Worm (Caenorhabditis elegans) whole organism, L2 larva: ENCODE results near the gene josd-1.

Experiments
- C34F6.9 ChIP-seq: fragments of 150-350 bp; optimal IDR thresholded peaks from 2 replicates; lab custom pipeline; 2014; ENCODE audit warnings: missing biosample characterization, missing genetic modification characterization
- F13H6.1 ChIP-seq: sonication (generic microtip); optimal IDR thresholded peaks from 2 replicates; lab custom pipeline; 2016; ENCODE audit warnings: missing genetic modification characterization, missing compliant biosample characterization
- R02D3.7 ChIP-seq: fragments of 150-350 bp; optimal IDR thresholded peaks from 2 replicates; lab custom pipeline; 2014; ENCODE audit warnings: missing biosample characterization, missing genetic modification characterization
- Y55F3AM.14 ChIP-seq: fragments of 200-800 bp; sonication (Bioruptor generic); optimal IDR thresholded peaks from 2 replicates; lab custom pipeline; 2018; ENCODE audit warnings: mild to moderate bottlenecking, missing genetic modification characterization, missing compliant biosample characterization
- ZK546.5 ChIP-seq: sonication (generic microtip); optimal IDR thresholded peaks from 2 replicates; lab custom pipeline; 2017; ENCODE audit warnings: missing biosample characterization, missing genetic modification characterization
- alr-1 ChIP-seq: fragments of 150-350 bp; optimal IDR thresholded peaks from 2 replicates; lab custom pipeline; 2014; ENCODE audit warnings: missing biosample characterization, missing genetic modification characterization
- aly-2 ChIP-seq: fragments of 150-350 bp; optimal IDR thresholded peaks from 2 replicates; lab custom pipeline; 2014; ENCODE audit warnings: missing biosample characterization, missing genetic modification characterization
- ama-1 ChIP-seq: fragments of 150-350 bp; optimal IDR thresholded peaks from 2 replicates; lab custom pipeline; 2018; ENCODE audit warnings: inconsistent platforms
- blmp-1 ChIP-seq: sonication (generic microtip); optimal IDR thresholded peaks from 2 replicates; lab custom pipeline; 2017; ENCODE audit warnings: missing genetic modification characterization, mild to moderate bottlenecking, missing compliant biosample characterization, antibody characterized with exemption, moderate library complexity; ENCODE audit not compliant: insufficient read depth
- ceh-16 ChIP-seq: fragments of 150-350 bp; optimal IDR thresholded peaks from 2 replicates; lab custom pipeline; 2014; ENCODE audit warnings: missing biosample characterization, missing genetic modification characterization
- ceh-82 ChIP-seq: fragments of 150-350 bp; optimal IDR thresholded peaks from 2 replicates; lab custom pipeline; 2014; ENCODE audit warnings: missing biosample characterization, missing genetic modification characterization
- crh-2 ChIP-seq: sonication (generic microtip); optimal IDR thresholded peaks from 2 replicates; lab custom pipeline; 2017; ENCODE audit warnings: missing biosample characterization, missing genetic modification characterization
- dmd-4 ChIP-seq: sonication (generic microtip); optimal IDR thresholded peaks from 2 replicates; lab custom pipeline; 2017; ENCODE audit warnings: missing biosample characterization, missing genetic modification characterization
- egl-27 ChIP-seq: sonication (generic microtip); optimal IDR thresholded peaks from 3 replicates; lab custom pipeline; 2017; ENCODE audit warnings: missing biosample characterization, missing genetic modification reagents, missing genetic modification characterization
- elt-1 ChIP-seq: fragments of 150-350 bp; optimal IDR thresholded peaks from 2 replicates; lab custom pipeline; 2014; ENCODE audit warnings: missing biosample characterization, missing genetic modification characterization
- elt-3 ChIP-seq: sonication (generic microtip); optimal IDR thresholded peaks from 2 replicates; lab custom pipeline; 2017; ENCODE audit warnings: missing biosample characterization, missing genetic modification characterization
- fos-1 ChIP-seq: fragments of 150-350 bp; optimal IDR thresholded peaks from 2 replicates; lab custom pipeline; 2014; ENCODE audit warnings: missing biosample characterization, missing genetic modification characterization
- gmeb-1 ChIP-seq: fragments of 150-350 bp; optimal IDR thresholded peaks from 2 replicates; lab custom pipeline; 2014; ENCODE audit warnings: missing biosample characterization, missing genetic modification characterization
- lin-11 ChIP-seq: fragments of 150-350 bp; sonication (generic microtip); optimal IDR thresholded peaks from 2 replicates; lab custom pipeline; 2014; ENCODE audit warnings: missing biosample characterization, missing genetic modification characterization, inconsistent platforms, mixed read lengths
- lin-13 ChIP-seq: fragments of 150-350 bp; optimal IDR thresholded peaks from 2 replicates; lab custom pipeline; 2014; ENCODE audit warnings: missing biosample characterization, missing genetic modification reagents, missing genetic modification characterization
- lin-39 ChIP-seq: fragments of 150-350 bp; optimal IDR thresholded peaks from 2 replicates; lab custom pipeline; 2014; ENCODE audit warnings: missing biosample characterization, missing genetic modification reagents, missing genetic modification characterization
- lsy-2 ChIP-seq, 2 experiments: fragments of 150-350 bp in 1 of 2; sonication (generic microtip) in 1 of 2; optimal IDR thresholded peaks; 2 replicates each; lab custom pipeline; 2014 to 2017; ENCODE audit warnings: missing biosample characterization in 2 of 2, missing genetic modification characterization in 2 of 2
- mab-5 ChIP-seq: fragments of 150-350 bp; optimal IDR thresholded peaks from 2 replicates; lab custom pipeline; 2014; ENCODE audit warnings: missing biosample characterization, missing genetic modification characterization
- mbf-1 ChIP-seq: sonication (generic microtip); optimal IDR thresholded peaks from 2 replicates; lab custom pipeline; 2017; ENCODE audit warnings: missing biosample characterization, missing genetic modification characterization
- mdl-1 ChIP-seq, 2 experiments: fragments of 150-350 bp in 1 of 2; sonication (generic microtip) in 1 of 2; optimal IDR thresholded peaks; 2 replicates each; lab custom pipeline; 2017; ENCODE audit warnings: missing biosample characterization in 2 of 2, missing genetic modification characterization in 2 of 2
- nhr-10 ChIP-seq: sonication (generic microtip); optimal IDR thresholded peaks from 2 replicates; lab custom pipeline; 2017; ENCODE audit warnings: missing biosample characterization, missing genetic modification characterization
- nhr-11 ChIP-seq: fragments of 150-350 bp; optimal IDR thresholded peaks from 2 replicates; lab custom pipeline; 2014; ENCODE audit warnings: missing biosample characterization, missing genetic modification characterization
- nhr-12 ChIP-seq: fragments of 150-350 bp; optimal IDR thresholded peaks from 2 replicates; lab custom pipeline; 2014; ENCODE audit warnings: missing biosample characterization, missing genetic modification characterization
- nhr-129 ChIP-seq: fragments of 150-350 bp; optimal IDR thresholded peaks from 2 replicates; lab custom pipeline; 2014; ENCODE audit warnings: missing biosample characterization, missing genetic modification characterization
- nhr-21 ChIP-seq: fragments of 150-350 bp; optimal IDR thresholded peaks from 2 replicates; lab custom pipeline; 2014; ENCODE audit warnings: missing biosample characterization, missing genetic modification characterization
- nhr-23 ChIP-seq: fragments of 150-350 bp; optimal IDR thresholded peaks from 2 replicates; lab custom pipeline; 2014; ENCODE audit warnings: missing biosample characterization, missing genetic modification reagents, missing genetic modification characterization
- nhr-237 ChIP-seq: fragments of 150-350 bp; optimal IDR thresholded peaks from 2 replicates; lab custom pipeline; 2014; ENCODE audit warnings: missing biosample characterization, missing genetic modification characterization
- nhr-25 ChIP-seq: fragments of 150-350 bp; sonication (generic microtip); optimal IDR thresholded peaks from 3 replicates; lab custom pipeline; 2014; ENCODE audit warnings: missing biosample characterization, missing genetic modification characterization
- nhr-6 ChIP-seq: fragments of 150-350 bp; optimal IDR thresholded peaks from 2 replicates; lab custom pipeline; 2014; ENCODE audit warnings: missing biosample characterization, missing genetic modification characterization
- nhr-77 ChIP-seq: fragments of 150-350 bp; optimal IDR thresholded peaks from 2 replicates; lab custom pipeline; 2014; ENCODE audit warnings: missing biosample characterization, missing genetic modification characterization
- peb-1 ChIP-seq: fragments of 150-350 bp; optimal IDR thresholded peaks from 2 replicates; lab custom pipeline; 2014; ENCODE audit warnings: missing biosample characterization, missing genetic modification characterization
- sem-4 ChIP-seq: fragments of 150-350 bp; optimal IDR thresholded peaks from 2 replicates; lab custom pipeline; 2014; ENCODE audit warnings: missing biosample characterization, missing genetic modification reagents, missing genetic modification characterization
- skn-1 ChIP-seq: sonication (generic microtip); optimal IDR thresholded peaks from 2 replicates; lab custom pipeline; 2017; ENCODE audit warnings: missing biosample characterization, missing genetic modification characterization
- sma-3 ChIP-seq: sonication (generic microtip); optimal IDR thresholded peaks from 2 replicates; lab custom pipeline; 2016; ENCODE audit warnings: missing genetic modification reagents, missing genetic modification characterization, missing compliant biosample characterization
- sma-9 ChIP-seq, 2 experiments: fragments of 150-350 bp in 1 of 2; sonication (generic microtip) in 1 of 2; optimal IDR thresholded peaks; 2 replicates each; lab custom pipeline; 2014 to 2016; ENCODE audit warnings: missing genetic modification characterization in 2 of 2, mild to moderate bottlenecking in 1 of 2, missing biosample characterization in 1 of 2, missing compliant biosample characterization in 1 of 2, missing genetic modification reagents in 1 of 2, moderate library complexity in 1 of 2
- snpc-4 ChIP-seq: fragments of 150-350 bp; optimal IDR thresholded peaks from 2 replicates; lab custom pipeline; 2014; ENCODE audit warnings: missing biosample characterization, missing genetic modification characterization
- unc-39 ChIP-seq: fragments of 150-350 bp; optimal IDR thresholded peaks from 2 replicates; lab custom pipeline; 2014; ENCODE audit warnings: missing biosample characterization, missing genetic modification characterization
- unc-55 ChIP-seq: fragments of 150-350 bp; sonication (generic microtip); optimal IDR thresholded peaks from 3 replicates; lab custom pipeline; 2014; ENCODE audit warnings: missing biosample characterization, missing genetic modification reagents, missing genetic modification characterization
- unc-62 ChIP-seq: fragments of 150-350 bp; optimal IDR thresholded peaks from 2 replicates; lab custom pipeline; 2014; ENCODE audit warnings: missing biosample characterization, missing genetic modification reagents, missing genetic modification characterization
- zag-1 ChIP-seq: fragments of 150-350 bp; optimal IDR thresholded peaks from 2 replicates; lab custom pipeline; 2014; ENCODE audit warnings: missing biosample characterization, missing genetic modification characterization
- ztf-1 ChIP-seq: fragments of 200-800 bp; sonication (Bioruptor generic); conservative IDR thresholded peaks from 2 replicates; pipeline ENCODE4 v1.3.6; 2022; ENCODE audit warnings: missing genetic modification characterization, missing compliant biosample characterization
- ztf-11 ChIP-seq: sonication (generic microtip); optimal IDR thresholded peaks from 2 replicates; lab custom pipeline; 2017; ENCODE audit warnings: missing biosample characterization, missing genetic modification characterization
- ztf-4 ChIP-seq: fragments of 150-350 bp; optimal IDR thresholded peaks from 2 replicates; lab custom pipeline; 2014; ENCODE audit warnings: missing biosample characterization, missing genetic modification characterization

Gene josd-1

DNA sequence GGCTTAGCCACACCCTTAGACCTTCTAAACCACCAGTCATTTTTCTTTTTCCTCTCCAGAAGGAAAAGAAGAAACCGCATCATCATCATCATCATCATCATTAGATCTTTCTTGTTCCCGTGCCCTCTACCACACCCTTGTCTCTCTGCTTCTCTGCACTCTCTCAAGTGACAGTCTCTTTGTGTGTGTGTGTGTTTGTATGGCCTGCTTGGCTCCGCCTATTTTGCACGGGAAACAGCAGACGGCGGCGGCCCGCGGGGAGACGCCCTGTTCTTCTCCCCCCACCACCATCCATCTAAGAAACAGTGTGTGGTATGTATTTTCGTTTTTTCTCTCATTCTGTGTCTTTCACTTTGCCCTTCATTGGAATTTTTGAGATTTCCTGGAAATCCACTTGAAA is 35.4 kb downstream of the josd-1 start:
- TF ChIP-seq unc-62 (GFP tag; lab: Kevin White, UChicago) (no peak), mdl-1 (tag; optimal IDR thresholded peaks at IDR 0.05; lab: Kevin White, UChicago) (peak; percentile 52 to 71), ztf-1 (GFP tag; lab: Robert Waterston, UW) (no peak), nhr-6 (tag; lab: Kevin White, UChicago) (no peak), ZK546.5 (tag; lab: Kevin White, UChicago) (no peak), elt-3 (tag; lab: Kevin White, UChicago) (no peak), ceh-16 (tag; lab: Kevin White, UChicago) (peak; percentile 33), ztf-11 (tag; lab: Kevin White, UChicago) (no peak), sma-3 (GFP tag; lab: Kevin White, UChicago) (peak; percentile 92), nhr-12 (tag; lab: Kevin White, UChicago) (no peak), skn-1 (no peak), sem-4 (peak; percentile 39), lsy-2 (tag; optimal IDR thresholded peaks at IDR 0.05; lab: Kevin White, UChicago) (peak in 1 of 2 experiments; percentile 60), zag-1 (tag; lab: Kevin White, UChicago) (no peak), mab-5 (tag; lab: Kevin White, UChicago) (peak; percentile 15), gmeb-1 (tag; lab: Kevin White, UChicago) (peak; percentile 61), lin-11 (tag; lab: Kevin White, UChicago) (no peak), C34F6.9 (tag; lab: Kevin White, UChicago) (peak; percentile 17), sma-9 (GFP tag; optimal IDR thresholded peaks at IDR 0.05; lab: Kevin White, UChicago) (peak; percentile 94), sma-9 (tag; optimal IDR thresholded peaks at IDR 0.05; lab: Kevin White, UChicago) (no peak), ztf-4 (tag; lab: Kevin White, UChicago) (no peak), mbf-1 (tag; lab: Kevin White, UChicago) (no peak), lin-13 (GFP tag; lab: Kevin White, UChicago) (peak; percentile 49), aly-2 (tag; lab: Kevin White, UChicago) (no peak), egl-27 (peak; percentile 69), unc-39 (no peak), nhr-77 (tag; lab: Kevin White, UChicago) (no peak), nhr-21 (tag; lab: Kevin White, UChicago) (peak; percentile 85), nhr-237 (no peak), crh-2 (tag; lab: Kevin White, UChicago) (peak; percentile 64), nhr-10 (tag; lab: Kevin White, UChicago) (no peak), Y55F3AM.14 (peak; percentile 9), alr-1 (tag; lab: Kevin White, UChicago) (no peak), R02D3.7 (tag; lab: Kevin White, UChicago) (no peak), blmp-1 (tag; lab: Kevin White, UChicago) (peak; percentile 87), nhr-25 (peak; percentile 96), lin-39 (tag; lab: Kevin White, UChicago) (peak; percentile 51), nhr-11 (no peak), elt-1 (tag; lab: Kevin White, UChicago) (no peak), nhr-23 (tag; lab: Kevin White, UChicago) (no peak), unc-55 (no peak), ceh-82 (tag; lab: Kevin White, UChicago) (no peak), fos-1 (tag; lab: Kevin White, UChicago) (peak; percentile 83), ama-1 (lab: Kevin White, UChicago) (no peak), snpc-4 (tag; lab: Kevin White, UChicago) (no peak), nhr-129 (tag; lab: Kevin White, UChicago) (peak; percentile 78), dmd-4 (tag; lab: Kevin White, UChicago) (no peak), F13H6.1 (tag; lab: Kevin White, UChicago) (peak; percentile 71), peb-1 (no peak)
